Fruit fly (Drosophila melanogaster): ENCODE measurements around the gene CG8927.

The CG8927 gene

dm6 chr3R:16186791-16187681 lies 6.2 kb downstream of the CG8927 start, which contains the start of gene sra (continued):
- TF ChIP-seq CG1603 (tag; optimal IDR thresholded peaks at IDR 0.05) (peak; percentile 82), vvl (GFP tag; IDR thresholded peaks at IDR 0.05) (peak; percentile 68), CG6272 (GFP tag; IDR thresholded peaks at IDR 0.05) (peak; percentile 21; the same call in 1 of the 2 replicates), CG11696 (GFP tag; IDR thresholded peaks at IDR 0.05) (no peak), Kr (GFP tag; optimal IDR thresholded peaks at IDR 0.05) (no peak), ftz-f1 (GFP tag; optimal IDR thresholded peaks at IDR 0.05) (no peak), bbx (GFP tag; IDR thresholded peaks at IDR 0.05; ENCODE audit: partially characterized antibody) (peak; percentile 98), so (GFP tag; IDR thresholded peaks at IDR 0.05) (0 out of 3 replicates have a peak, but pooled peaks have one; percentile 21), Six4 (GFP tag; optimal IDR thresholded peaks at IDR 0.05) (no peak), CG12744 (GFP tag; optimal IDR thresholded peaks at IDR 0.05) (peak; percentile 2), pita (GFP tag; optimal IDR thresholded peaks at IDR 0.05) (no peak), Hr51 (GFP tag; optimal IDR thresholded peaks at IDR 0.05) (peak in 1 of 2 experiments; percentile 0), CTCF (GFP tag; optimal IDR thresholded peaks at IDR 0.05) (peak; percentile 30), gro (GFP tag; optimal IDR thresholded peaks at IDR 0.05) (peak; percentile 74), bcd (GFP tag; optimal IDR thresholded peaks at IDR 0.05) (peak; percentile 1), CG17829 (tag; optimal IDR thresholded peaks at IDR 0.05) (peak; percentile 72), CG12769 (tag; optimal IDR thresholded peaks at IDR 0.05) (no peak), CG10654 (GFP tag; optimal IDR thresholded peaks at IDR 0.05) (peak; percentile 6), trh (GFP tag; optimal IDR thresholded peaks at IDR 0.05) (no peak), Dek (tag; optimal IDR thresholded peaks at IDR 0.05) (no peak), CG13424 (tag; optimal IDR thresholded peaks at IDR 0.05) (peak; percentile 29), E2f1 (GFP tag; IDR thresholded peaks at IDR 0.05) (no peak), CG5953 (GFP tag; IDR thresholded peaks at IDR 0.05) (no peak), CG14050 (GFP tag; IDR thresholded peaks at IDR 0.05) (no peak), cg (GFP tag; optimal IDR thresholded peaks at IDR 0.05) (peak; percentile 35), CG15011 (GFP tag; optimal IDR thresholded peaks at IDR 0.05) (no peak), salm (tag; optimal IDR thresholded peaks at IDR 0.05) (no peak), YL-1 (GFP tag; optimal IDR thresholded peaks at IDR 0.05) (peak; percentile 90), CG11093 (GFP tag; IDR thresholded peaks at IDR 0.05) (no peak), CG2129 (GFP tag; IDR thresholded peaks at IDR 0.05; ENCODE audit: partially characterized antibody) (peak; percentile 91), rib (GFP tag; IDR thresholded peaks at IDR 0.05) (peak; percentile 17; the same call in 1 of the 2 replicates), ken (GFP tag; IDR thresholded peaks at IDR 0.05) (no peak), zfh1 (GFP tag; IDR thresholded peaks at IDR 0.05) (no peak), CG6654 (GFP tag; optimal IDR thresholded peaks at IDR 0.05) (no peak), Bteb2 (GFP tag; optimal IDR thresholded peaks at IDR 0.05) (peak; percentile 22), h (optimal IDR thresholded peaks at IDR 0.05) (no peak), Trl (optimal IDR thresholded peaks at IDR 0.05) (no peak), Trl (GFP tag; optimal IDR thresholded peaks at IDR 0.05) (peak; percentile 49), Xrp1 (GFP tag; IDR thresholded peaks at IDR 0.05) (peak; percentile 36; the same call in 1 of the 2 replicates), gsb-n (tag; optimal IDR thresholded peaks at IDR 0.05) (peak; percentile 20), Rx (GFP tag; IDR thresholded peaks at IDR 0.05) (no peak), kah (GFP tag; optimal IDR thresholded peaks at IDR 0.05) (no peak), MTF-1 (GFP tag; optimal IDR thresholded peaks at IDR 0.05; ENCODE audit: borderline replicate concordance) (peak; percentile 35), CrebB (tag; optimal IDR thresholded peaks at IDR 0.05) (peak; percentile 30), Opbp (GFP tag; IDR thresholded peaks at IDR 0.05; ENCODE audit: partially characterized antibody) (peak; percentile 98), CG7357 (GFP tag; IDR thresholded peaks at IDR 0.05) (0 out of 3 replicates have a peak, but pooled peaks have one; percentile 5), Antp (GFP tag; optimal IDR thresholded peaks at IDR 0.05) (peak; percentile 44), dmrt11E (tag; optimal IDR thresholded peaks at IDR 0.05) (peak; percentile 15), wdn (GFP tag; IDR thresholded peaks at IDR 0.05) (0 out of 2 replicates have a peak, but pooled peaks have one; percentile 12), Sox102F (GFP tag; optimal IDR thresholded peaks at IDR 0.05) (no peak)
